Worm (Caenorhabditis elegans) whole organism, young adult: ENCODE results near the gene cyp-32B1.

Experiments
- B0019.2 ChIP-seq: fragments of 200-800 bp; sonication (Bioruptor generic); conservative IDR thresholded peaks from 2 replicates; pipeline ENCODE4 v1.3.6; 2022; ENCODE audit warnings: missing genetic modification reagents, missing genetic modification characterization, missing compliant biosample characterization
- B0261.1 ChIP-seq: sonication (generic microtip); optimal IDR thresholded peaks from 2 replicates; lab custom pipeline; 2016; ENCODE audit warnings: mild to moderate bottlenecking, missing genetic modification characterization, moderate library complexity, missing compliant biosample characterization
- B0336.3 ChIP-seq: fragments of 200-800 bp; sonication (Bioruptor generic); IDR thresholded peaks from 2 replicates; pipeline ENCODE4 v1.3.6; 2022; ENCODE audit warnings: missing genetic modification characterization, missing compliant biosample characterization
- F33H1.4 ChIP-seq: fragments of 200-800 bp; sonication (Bioruptor generic); IDR thresholded peaks from 2 replicates; pipeline ENCODE4 v1.3.6; 2022; ENCODE audit warnings: missing genetic modification reagents, missing genetic modification characterization, missing compliant biosample characterization
- F37B4.10 ChIP-seq: fragments of 200-800 bp; sonication (Bioruptor generic); IDR thresholded peaks from 2 replicates; pipeline ENCODE4 v1.3.6; 2022; ENCODE audit warnings: missing genetic modification characterization, missing compliant biosample characterization
- F39B2.1 ChIP-seq: fragments of 200-800 bp; sonication (Bioruptor generic); IDR thresholded peaks from 2 replicates; pipeline ENCODE4 v1.3.6; 2022; ENCODE audit warnings: missing genetic modification reagents, missing genetic modification characterization, missing compliant biosample characterization
- F52B5.7 ChIP-seq: sonication (generic microtip); optimal IDR thresholded peaks from 2 replicates; lab custom pipeline; 2016; ENCODE audit warnings: mild to moderate bottlenecking, missing genetic modification characterization, missing compliant biosample characterization
- F57A8.1 ChIP-seq: fragments of 200-800 bp; sonication (Bioruptor generic); optimal IDR thresholded peaks from 2 replicates; lab custom pipeline; 2018; ENCODE audit warnings: mild to moderate bottlenecking, missing genetic modification characterization, moderate library complexity, missing compliant biosample characterization
- F57C9.4 ChIP-seq: sonication (generic microtip); optimal IDR thresholded peaks from 2 replicates; lab custom pipeline; 2017; ENCODE audit warnings: mild to moderate bottlenecking, missing genetic modification characterization, missing compliant biosample characterization
- Y53F4B.3 ChIP-seq: fragments of 200-800 bp; sonication (Bioruptor generic); IDR thresholded peaks from 2 replicates; pipeline ENCODE4 v1.3.6; 2022; ENCODE audit warnings: missing genetic modification reagents, missing genetic modification characterization, missing compliant biosample characterization
- Y56A3A.18 ChIP-seq: fragments of 200-800 bp; sonication (Bioruptor generic); IDR thresholded peaks from 2 replicates; pipeline ENCODE4 v1.3.6; 2022; ENCODE audit warnings: missing genetic modification reagents, missing genetic modification characterization, missing compliant biosample characterization
- Y79H2A.3 ChIP-seq: fragments of 200-800 bp; sonication (Bioruptor generic); conservative IDR thresholded peaks from 2 replicates; pipeline ENCODE4 v1.3.6; 2022; ENCODE audit warnings: missing genetic modification reagents, missing genetic modification characterization, missing compliant biosample characterization
- ZK185.1 ChIP-seq: sonication (generic microtip); optimal IDR thresholded peaks from 2 replicates; lab custom pipeline; 2016; ENCODE audit warnings: mild to moderate bottlenecking, missing genetic modification characterization, missing compliant biosample characterization; ENCODE audit not compliant: poor library complexity, severe bottlenecking
- egl-44 ChIP-seq: fragments of 200-800 bp; sonication (Bioruptor generic); IDR thresholded peaks from 2 replicates; pipeline ENCODE4 v1.3.6; 2022; ENCODE audit warnings: missing genetic modification reagents, missing genetic modification characterization, missing compliant biosample characterization
- ekl-4 ChIP-seq: fragments of 200-800 bp; sonication (Bioruptor generic); IDR thresholded peaks from 2 replicates; pipeline ENCODE4 v1.3.6; 2022; ENCODE audit warnings: missing genetic modification reagents, missing genetic modification characterization, missing compliant biosample characterization
- ets-4 ChIP-seq: fragments of 200-800 bp; sonication (Bioruptor generic); optimal IDR thresholded peaks from 2 replicates; lab custom pipeline; 2018; ENCODE audit warnings: mild to moderate bottlenecking, missing genetic modification characterization, missing compliant biosample characterization
- gei-17 ChIP-seq: fragments of 200-800 bp; sonication (Bioruptor generic); optimal IDR thresholded peaks from 2 replicates; lab custom pipeline; 2018; ENCODE audit warnings: mild to moderate bottlenecking, missing genetic modification characterization, missing compliant biosample characterization
- hmg-20 ChIP-seq: fragments of 200-800 bp; sonication (Bioruptor generic); IDR thresholded peaks from 2 replicates; pipeline ENCODE4 v1.3.6; 2022; ENCODE audit warnings: missing genetic modification reagents, missing genetic modification characterization, missing compliant biosample characterization
- let-607 ChIP-seq, 2 experiments: fragments of 200-800 bp in 1 of 2; sonication (Bioruptor generic) in 1 of 2; sonication (generic microtip) in 1 of 2; optimal IDR thresholded peaks; 2 replicates each; lab custom pipeline; 2016 to 2018; ENCODE audit warnings: mild to moderate bottlenecking in 2 of 2, missing compliant biosample characterization in 2 of 2, missing genetic modification characterization in 2 of 2, moderate library complexity in 2 of 2, missing genotype in 1 of 2
- lin-35 ChIP-seq, 3 experiments: fragments of 150-350 bp in 2 of 3; sonication (generic microtip) in 1 of 3; optimal IDR thresholded peaks; 2 replicates each; lab custom pipeline; 2014 to 2018; ENCODE audit warnings: missing biosample characterization in 3 of 3, missing genetic modification characterization in 3 of 3, missing genetic modification reagents in 3 of 3
- lin-40 ChIP-seq: sonication (generic microtip); optimal IDR thresholded peaks from 2 replicates; lab custom pipeline; 2016; ENCODE audit warnings: missing genetic modification characterization, mild to moderate bottlenecking, missing compliant biosample characterization, missing genotype, missing genetic modification reagents
- nfya-2 ChIP-seq: fragments of 200-800 bp; sonication (Bioruptor generic); IDR thresholded peaks from 2 replicates; pipeline ENCODE4 v1.3.6; 2022; ENCODE audit warnings: missing genetic modification reagents, missing genetic modification characterization, missing compliant biosample characterization
- pha-4 ChIP-seq: fragments of 150-350 bp; sonication (generic microtip); optimal IDR thresholded peaks from 2 replicates; lab custom pipeline; 2014; ENCODE audit warnings: missing biosample characterization, missing genetic modification reagents, missing genetic modification characterization
- sea-2 ChIP-seq: fragments of 200-800 bp; sonication (Bioruptor generic); IDR thresholded peaks from 2 replicates; pipeline ENCODE4 v1.3.6; 2022; ENCODE audit warnings: missing genetic modification characterization, missing compliant biosample characterization
- snpc-1.3 ChIP-seq: sonication (generic microtip); optimal IDR thresholded peaks from 2 replicates; lab custom pipeline; 2017; ENCODE audit warnings: missing genetic modification characterization, mild to moderate bottlenecking, missing compliant biosample characterization, antibody characterized with exemption, moderate library complexity, missing genotype, missing genetic modification reagents; ENCODE audit not compliant: insufficient read depth
- unc-62 ChIP-seq: fragments of 150-350 bp; optimal IDR thresholded peaks from 2 replicates; lab custom pipeline; 2014; ENCODE audit warnings: missing biosample characterization, missing genetic modification reagents, missing genetic modification characterization
- xnd-1 ChIP-seq: sonication (generic microtip); optimal IDR thresholded peaks from 2 replicates; lab custom pipeline; 2016; ENCODE audit warnings: missing genotype, missing genetic modification reagents, missing genetic modification characterization, missing compliant biosample characterization
- zim-3 ChIP-seq: sonication (generic microtip); optimal IDR thresholded peaks from 2 replicates; lab custom pipeline; 2017; ENCODE audit warnings: mild to moderate bottlenecking, missing genetic modification characterization, moderate library complexity, missing compliant biosample characterization
- ztf-22 ChIP-seq: fragments of 200-800 bp; sonication (Bioruptor generic); optimal IDR thresholded peaks from 2 replicates; lab custom pipeline; 2018; ENCODE audit warnings: mild to moderate bottlenecking, missing genetic modification characterization, moderate library complexity, missing compliant biosample characterization
- ztf-26 ChIP-seq: sonication (generic microtip); optimal IDR thresholded peaks from 2 replicates; lab custom pipeline; 2017; ENCODE audit warnings: missing genetic modification characterization, missing compliant biosample characterization

Gene cyp-32B1

DNA sequence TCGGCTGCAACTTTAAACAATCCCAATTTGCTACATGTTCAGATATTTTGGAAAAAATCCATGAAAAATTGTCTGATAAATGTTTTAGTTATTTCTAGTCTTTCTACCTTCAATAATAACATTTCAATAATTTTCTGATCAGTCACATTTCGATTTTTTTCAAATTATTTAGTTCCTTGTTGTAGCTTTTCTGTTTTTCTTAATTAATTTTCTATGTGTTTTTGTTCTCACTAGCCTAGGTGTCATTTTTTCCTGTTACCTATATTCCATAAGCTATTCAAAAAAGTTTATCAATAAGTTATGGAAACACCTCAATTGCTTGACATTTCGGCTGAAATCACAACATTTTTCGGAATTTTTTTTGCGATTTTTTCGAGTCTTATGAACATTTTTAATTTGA is 47.9 kb downstream of the cyp-32B1 start, which contains the start of gene srbc-23 (continued):
- no peak for TF ChIP-seq sea-2 (GFP tag; lab: Robert Waterston, UW)
- TF ChIP-seq pha-4 (tag; lab: Kevin White, UChicago) = no peak
- no peak for TF ChIP-seq let-607 (tag; optimal IDR thresholded peaks at IDR 0.05; lab: Kevin White, UChicago)
- no peak for TF ChIP-seq ets-4 (GFP tag; lab: Kevin White, UChicago)
- no peak for TF ChIP-seq F57A8.1 (GFP tag; lab: Kevin White, UChicago)
- TF ChIP-seq zim-3 = no peak

DNA sequence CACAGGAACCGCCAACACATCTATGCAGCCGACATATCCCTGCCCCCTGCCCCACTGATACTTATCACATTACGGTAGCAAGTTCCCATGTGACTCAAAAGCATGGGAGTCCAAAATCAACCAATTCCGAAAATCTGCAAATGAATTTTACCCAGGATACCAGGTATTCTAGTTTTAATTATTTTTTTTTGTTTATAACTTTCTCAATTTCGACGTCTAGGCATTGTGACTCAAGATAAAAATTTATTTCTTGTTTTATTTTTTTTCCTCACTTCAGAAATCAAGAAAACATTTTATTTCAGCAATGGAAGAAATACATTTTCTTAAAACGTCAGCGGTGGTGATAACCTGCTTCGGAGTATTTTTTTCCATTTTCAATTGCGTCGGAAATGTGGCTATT is 49.8 kb downstream of the cyp-32B1 start, which contains the start of gene srbc-24:
srbc-24 (plus strand) TSS at position 301 of the 400 bp plus-strand sequence.
- TF ChIP-seq snpc-1.3 = no peak
- no peak for TF ChIP-seq F52B5.7 (tag; lab: Kevin White, UChicago)
- TF ChIP-seq zim-3 = no peak

DNA sequence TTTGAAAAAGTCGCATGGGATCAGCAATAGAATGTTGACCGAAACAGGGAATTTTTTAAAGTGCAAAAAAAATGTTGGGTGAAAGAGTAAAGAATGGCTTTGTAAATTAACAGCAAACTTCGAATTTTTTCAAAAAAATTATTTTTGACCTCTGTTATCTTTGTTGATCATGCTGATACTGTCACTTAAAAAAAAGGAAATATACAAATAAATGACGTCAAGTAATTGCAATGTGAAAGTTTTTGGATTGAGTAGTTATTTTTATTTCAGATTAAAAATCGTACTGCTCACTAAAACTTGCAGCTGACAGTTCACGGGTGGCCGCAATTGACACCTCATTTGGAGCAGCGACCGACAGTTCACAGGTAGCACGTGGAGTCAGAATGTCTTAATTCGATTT is 50.3 kb downstream of the cyp-32B1 start, which contains the start of gene C45H4.13:
C45H4.13 (minus strand) TSS at position 101 of the 400 bp plus-strand sequence.
- TF ChIP-seq hmg-20 (GFP tag; lab: Robert Waterston, UW) (no peak), lin-35 (GFP tag; optimal IDR thresholded peaks at IDR 0.05; lab: Kevin White, UChicago) (no peak), ekl-4 (GFP tag; lab: Robert Waterston, UW) (no peak), lin-40 (tag; lab: Kevin White, UChicago) (no peak), xnd-1 (tag; lab: Kevin White, UChicago) (no peak), F33H1.4 (GFP tag; lab: Robert Waterston, UW) (no peak), B0019.2 (no peak), ZK185.1 (tag; lab: Kevin White, UChicago) (no peak), Y79H2A.3 (GFP tag; lab: Robert Waterston, UW) (no peak), ztf-22 (GFP tag; lab: Kevin White, UChicago) (no peak), B0336.3 (no peak), unc-62 (GFP tag; lab: Kevin White, UChicago) (no peak), egl-44 (no peak), F37B4.10 (GFP tag; lab: Robert Waterston, UW) (no peak), B0261.1 (tag; lab: Kevin White, UChicago) (no peak), nfya-2 (GFP tag; lab: Robert Waterston, UW) (no peak), F57C9.4 (tag; lab: Kevin White, UChicago) (no peak)

DNA sequence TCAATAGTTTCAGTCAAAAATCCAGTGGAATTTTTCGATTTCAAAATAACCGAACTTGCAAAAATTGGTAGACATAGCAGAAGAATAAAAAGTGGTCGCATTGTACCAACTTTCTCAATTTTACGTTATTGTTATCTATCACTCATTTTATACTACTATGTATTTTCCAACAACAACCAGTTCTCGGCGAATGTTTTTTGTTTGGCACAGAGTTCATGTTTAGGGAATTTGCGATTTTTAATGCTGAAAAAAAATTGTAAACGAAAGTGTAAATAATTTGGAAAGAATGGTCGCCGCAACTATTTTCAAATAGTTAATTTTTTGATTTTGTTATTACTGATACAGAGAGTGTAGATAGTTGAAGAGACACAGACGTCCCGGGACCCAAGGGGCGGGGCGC is 51.8 kb downstream of the cyp-32B1 start, which contains the start of gene C45H4.21:
C45H4.21 (minus strand) TSS at position 101 of the 400 bp plus-strand sequence.
- TF ChIP-seq Y53F4B.3 (GFP tag; lab: Robert Waterston, UW) (no peak), pha-4 (tag; lab: Kevin White, UChicago) (no peak), gei-17 (no peak), Y56A3A.18 (GFP tag; lab: Robert Waterston, UW) (no peak), B0336.3 (no peak), ztf-26 (no peak), F39B2.1 (GFP tag; lab: Robert Waterston, UW) (no peak), lin-40 (tag; lab: Kevin White, UChicago) (no peak)
- TF ChIP-seq, all 124 proteins: peak for 0
